Fruit fly (Drosophila melanogaster) whole organism, embryonic: ENCODE results near the gene CG34453.

Experiments
- Adf1 ChIP-seq: fragments of 200-800 bp; sonication (Bioruptor generic); IDR thresholded peaks from 2 replicates; pipeline ENCODE4 v1.3.6; 2022; ENCODE audit warnings: missing biosample characterization, missing genetic modification characterization
- Bdp1 ChIP-seq: fragments of 200-800 bp; sonication (Bioruptor generic); optimal IDR thresholded peaks from 3 replicates; lab custom pipeline; 2016; ENCODE audit warnings: missing biosample characterization, missing genetic modification characterization
- Blimp-1 ChIP-seq: fragments of 200-800 bp; sonication (Bioruptor generic); optimal IDR thresholded peaks from 3 replicates; lab custom pipeline; 2018; ENCODE audit warnings: missing biosample characterization, missing genetic modification characterization, mild to moderate bottlenecking, moderate library complexity, missing genetic modification reagents
- CG10979 ChIP-seq: fragments of 200-800 bp; sonication (Bioruptor generic); optimal IDR thresholded peaks from 2 replicates; lab custom pipeline; 2018; ENCODE audit warnings: missing biosample characterization, mild to moderate bottlenecking, missing genetic modification characterization, moderate library complexity
- CG11560 ChIP-seq: fragments of 200-800 bp; sonication (Bioruptor generic); IDR thresholded peaks from 3 replicates; pipeline ENCODE4 v1.3.6; 2022; ENCODE audit warnings: missing biosample characterization, missing genetic modification characterization
- CG11695 ChIP-seq: fragments of 200-800 bp; sonication (Bioruptor generic); IDR thresholded peaks from 3 replicates; pipeline ENCODE4 v1.3.6; 2022; ENCODE audit warnings: missing biosample characterization, missing genetic modification characterization
- CG12219 ChIP-seq: fragments of 200-800 bp; sonication (Bioruptor generic); optimal IDR thresholded peaks from 3 replicates; lab custom pipeline; 2018; ENCODE audit warnings: missing biosample characterization, mild to moderate bottlenecking, missing genetic modification characterization
- CG12299 ChIP-seq: fragments of 200-800 bp; sonication (Bioruptor generic); optimal IDR thresholded peaks from 2 replicates; lab custom pipeline; 2018; ENCODE audit warnings: missing biosample characterization, mild to moderate bottlenecking, missing genetic modification characterization
- CG13894 ChIP-seq: fragments of 200-800 bp; sonication (Bioruptor generic); optimal IDR thresholded peaks from 3 replicates; lab custom pipeline; 2018; ENCODE audit warnings: missing biosample characterization, mild to moderate bottlenecking, missing genetic modification characterization, moderate library complexity
- CG14965 ChIP-seq: fragments of 200-800 bp; sonication (Bioruptor generic); optimal IDR thresholded peaks from 2 replicates; lab custom pipeline; 2016; ENCODE audit warnings: missing biosample characterization, missing genetic modification characterization, borderline replicate concordance
- CG16815 ChIP-seq: fragments of 200-800 bp; sonication (Bioruptor generic); optimal IDR thresholded peaks from 3 replicates; lab custom pipeline; 2017; ENCODE audit warnings: missing biosample characterization, mild to moderate bottlenecking, missing genetic modification characterization
- CG18262 ChIP-seq: fragments of 200-800 bp; optimal IDR thresholded peaks from 3 replicates; lab custom pipeline; 2019; ENCODE audit warnings: missing biosample characterization, mild to moderate bottlenecking, missing genetic modification characterization, moderate library complexity
- CG1832 ChIP-seq: fragments of 200-800 bp; sonication (Bioruptor generic); optimal IDR thresholded peaks from 2 replicates; lab custom pipeline; 2017; ENCODE audit warnings: missing biosample characterization, mild to moderate bottlenecking, missing genetic modification characterization, inconsistent platforms
- CG31224 ChIP-seq: fragments of 200-800 bp; sonication (Bioruptor generic); IDR thresholded peaks from 2 replicates; pipeline ENCODE4 v1.3.6; 2022; ENCODE audit warnings: missing biosample characterization, missing genetic modification characterization
- CG31365 ChIP-seq: fragments of 200-800 bp; sonication (Bioruptor generic); optimal IDR thresholded peaks from 2 replicates; lab custom pipeline; 2018; ENCODE audit warnings: missing biosample characterization, mild to moderate bottlenecking, missing genetic modification characterization
- CG34224 ChIP-seq: fragments of 200-800 bp; sonication (Bioruptor generic); IDR thresholded peaks from 3 replicates; pipeline ENCODE4 v1.3.6; 2022; ENCODE audit warnings: missing biosample characterization, missing genetic modification characterization; ENCODE audit not compliant: partially characterized antibody
- CG42726 ChIP-seq: fragments of 200-800 bp; sonication (Bioruptor generic); IDR thresholded peaks from 2 replicates; pipeline ENCODE4 v1.3.6; 2022; ENCODE audit warnings: missing biosample characterization, missing genetic modification characterization; ENCODE audit not compliant: partially characterized antibody
- CG4730 ChIP-seq: fragments of 200-800 bp; sonication (Bioruptor generic); IDR thresholded peaks from 2 replicates; pipeline ENCODE4 v1.3.6; 2022; ENCODE audit warnings: missing biosample characterization, missing genetic modification characterization
- CG4820 ChIP-seq: fragments of 200-800 bp; sonication (Bioruptor generic); optimal IDR thresholded peaks from 3 replicates; lab custom pipeline; 2016; ENCODE audit warnings: missing biosample characterization, missing genetic modification characterization
- CG6813 ChIP-seq: fragments of 200-800 bp; sonication (Bioruptor generic); optimal IDR thresholded peaks from 2 replicates; lab custom pipeline; 2017; ENCODE audit warnings: missing biosample characterization, missing genetic modification characterization, mild to moderate bottlenecking, moderate library complexity, missing genetic modification reagents
- CG9727 ChIP-seq: fragments of 200-800 bp; sonication (Bioruptor generic); optimal IDR thresholded peaks from 3 replicates; lab custom pipeline; 2017; ENCODE audit warnings: missing biosample characterization, mild to moderate bottlenecking, missing genetic modification characterization
- Dad ChIP-seq: fragments of 200-800 bp; sonication (Bioruptor generic); optimal IDR thresholded peaks from 3 replicates; lab custom pipeline; 2016; ENCODE audit warnings: missing biosample characterization, missing genetic modification characterization
- Hmr ChIP-seq: fragments of 200-800 bp; sonication (Bioruptor generic); optimal IDR thresholded peaks from 3 replicates; lab custom pipeline; 2017; ENCODE audit warnings: mild to moderate bottlenecking, missing biosample characterization, missing genetic modification reagents, missing genetic modification characterization
- Hr51 ChIP-seq, 2 experiments: fragments of 200-800 bp; sonication (Bioruptor generic); optimal IDR thresholded peaks; 2 replicates in 1 of 2; 3 replicates in 1 of 2; lab custom pipeline; 2016 to 2018; ENCODE audit warnings: missing biosample characterization in 2 of 2, missing genetic modification characterization in 2 of 2, mild to moderate bottlenecking in 1 of 2, moderate library complexity in 1 of 2
- Hr78 ChIP-seq, 2 experiments: fragments of 200-800 bp in 1 of 2; fragments of >200 bp in 1 of 2; sonication (Bioruptor generic) in 1 of 2; optimal IDR thresholded peaks; 2 replicates each; lab custom pipeline; 2017 to 2019; ENCODE audit warnings: missing biosample characterization in 2 of 2, missing genetic modification characterization in 2 of 2, mild to moderate bottlenecking in 1 of 2, moderate library complexity in 1 of 2
- Jarid2 ChIP-seq: fragments of 200-800 bp; sonication (Bioruptor generic); optimal IDR thresholded peaks from 3 replicates; lab custom pipeline; 2017; ENCODE audit warnings: mild to moderate bottlenecking, missing biosample characterization, missing genetic modification reagents, missing genetic modification characterization
- MTF-1 ChIP-seq: fragments of 200-800 bp; sonication (Bioruptor generic); optimal IDR thresholded peaks from 2 replicates; lab custom pipeline; 2018; ENCODE audit warnings: missing biosample characterization, mild to moderate bottlenecking, missing genetic modification characterization, borderline replicate concordance
- Meics ChIP-seq: fragments of 200-800 bp; sonication (Bioruptor generic); optimal IDR thresholded peaks from 2 replicates; lab custom pipeline; 2017; ENCODE audit warnings: missing biosample characterization, mild to moderate bottlenecking, missing genetic modification characterization
- Nf-YA ChIP-seq: fragments of 200-800 bp; sonication (Bioruptor generic); IDR thresholded peaks from 2 replicates; pipeline ENCODE4 v1.3.6; 2022; ENCODE audit warnings: missing biosample characterization, missing genetic modification characterization
- Six4 ChIP-seq: fragments of 200-800 bp; sonication (Bioruptor generic); optimal IDR thresholded peaks from 2 replicates; lab custom pipeline; 2016; ENCODE audit warnings: missing biosample characterization, missing genetic modification characterization
- YL-1 ChIP-seq: fragments of 200-800 bp; sonication (Bioruptor generic); optimal IDR thresholded peaks from 3 replicates; lab custom pipeline; 2017; ENCODE audit warnings: missing biosample characterization, mild to moderate bottlenecking, missing genetic modification characterization
- amos ChIP-seq: fragments of 200-800 bp; sonication (Bioruptor generic); IDR thresholded peaks from 2 replicates; pipeline ENCODE4 v1.3.6; 2022; ENCODE audit warnings: missing biosample characterization, missing genetic modification characterization; ENCODE audit not compliant: partially characterized antibody
- ara ChIP-seq: fragments of 200-800 bp; sonication (Bioruptor generic); IDR thresholded peaks from 2 replicates; pipeline ENCODE4 v1.3.6; 2022; ENCODE audit warnings: missing biosample characterization, missing genetic modification characterization
- corto ChIP-seq: fragments of 200-800 bp; sonication (Bioruptor generic); optimal IDR thresholded peaks from 2 replicates; lab custom pipeline; 2016; ENCODE audit warnings: missing biosample characterization, mild to moderate bottlenecking, missing genetic modification characterization, moderate library complexity
- dati ChIP-seq: fragments of 200-800 bp; sonication (Bioruptor generic); IDR thresholded peaks from 2 replicates; pipeline ENCODE4 v1.3.6; 2022; ENCODE audit warnings: missing biosample characterization, missing genetic modification characterization
- dpn ChIP-seq, 2 experiments: fragments of 200-800 bp; sonication (Bioruptor generic); optimal IDR thresholded peaks; 3 replicates each; lab custom pipeline; 2016; ENCODE audit warnings: missing biosample characterization in 2 of 2, missing genetic modification characterization in 2 of 2
- fd96Cb ChIP-seq: fragments of 200-800 bp; sonication (Bioruptor generic); optimal IDR thresholded peaks from 2 replicates; lab custom pipeline; 2018; ENCODE audit warnings: missing biosample characterization, mild to moderate bottlenecking, missing genetic modification characterization, moderate library complexity
- insv ChIP-seq, 2 experiments: fragments of 200-800 bp; sonication (Bioruptor generic); optimal IDR thresholded peaks; 3 replicates each; lab custom pipeline; 2016 to 2018; ENCODE audit warnings: missing biosample characterization in 2 of 2, missing genetic modification characterization in 2 of 2
- lola ChIP-seq, 3 experiments: fragments of >200 bp in 2 of 3; fragments of 200-800 bp in 1 of 3; sonication (Bioruptor generic) in 1 of 3; optimal IDR thresholded peaks; 2 replicates each; lab custom pipeline; 2017 to 2019; ENCODE audit warnings: missing biosample characterization in 3 of 3, missing genetic modification characterization in 3 of 3, mild to moderate bottlenecking in 1 of 3, moderate library complexity in 1 of 3
- nom ChIP-seq: fragments of 200-800 bp; sonication (Bioruptor generic); optimal IDR thresholded peaks from 2 replicates; lab custom pipeline; 2017; ENCODE audit warnings: missing biosample characterization, missing genetic modification characterization, mild to moderate bottlenecking, moderate library complexity, missing genetic modification reagents
- peb ChIP-seq: fragments of 200-800 bp; sonication (Bioruptor generic); IDR thresholded peaks from 2 replicates; pipeline ENCODE4 v1.3.6; 2022; ENCODE audit warnings: missing biosample characterization, missing genetic modification characterization
- pum ChIP-seq: fragments of 200-800 bp; sonication (Bioruptor generic); optimal IDR thresholded peaks from 2 replicates; lab custom pipeline; 2016; ENCODE audit warnings: missing biosample characterization, missing genetic modification characterization
- ro ChIP-seq: fragments of 200-800 bp; sonication (Bioruptor generic); IDR thresholded peaks from 2 replicates; pipeline ENCODE4 v1.3.6; 2022; ENCODE audit warnings: missing biosample characterization, missing genetic modification characterization
- toy ChIP-seq: fragments of 200-800 bp; sonication (Bioruptor generic); IDR thresholded peaks from 2 replicates; pipeline ENCODE4 v1.3.6; 2022; ENCODE audit warnings: missing biosample characterization, missing genetic modification characterization
- vnd ChIP-seq: fragments of 200-800 bp; sonication (Bioruptor generic); IDR thresholded peaks from 3 replicates; pipeline ENCODE4 v1.3.6; 2022; ENCODE audit warnings: missing biosample characterization, missing genetic modification characterization; ENCODE audit not compliant: partially characterized antibody
- wek ChIP-seq: fragments of 200-800 bp; sonication (Bioruptor generic); optimal IDR thresholded peaks from 3 replicates; lab custom pipeline; 2018; ENCODE audit warnings: missing biosample characterization, mild to moderate bottlenecking, missing genetic modification characterization, moderate library complexity

The CG34453 gene

DNA sequence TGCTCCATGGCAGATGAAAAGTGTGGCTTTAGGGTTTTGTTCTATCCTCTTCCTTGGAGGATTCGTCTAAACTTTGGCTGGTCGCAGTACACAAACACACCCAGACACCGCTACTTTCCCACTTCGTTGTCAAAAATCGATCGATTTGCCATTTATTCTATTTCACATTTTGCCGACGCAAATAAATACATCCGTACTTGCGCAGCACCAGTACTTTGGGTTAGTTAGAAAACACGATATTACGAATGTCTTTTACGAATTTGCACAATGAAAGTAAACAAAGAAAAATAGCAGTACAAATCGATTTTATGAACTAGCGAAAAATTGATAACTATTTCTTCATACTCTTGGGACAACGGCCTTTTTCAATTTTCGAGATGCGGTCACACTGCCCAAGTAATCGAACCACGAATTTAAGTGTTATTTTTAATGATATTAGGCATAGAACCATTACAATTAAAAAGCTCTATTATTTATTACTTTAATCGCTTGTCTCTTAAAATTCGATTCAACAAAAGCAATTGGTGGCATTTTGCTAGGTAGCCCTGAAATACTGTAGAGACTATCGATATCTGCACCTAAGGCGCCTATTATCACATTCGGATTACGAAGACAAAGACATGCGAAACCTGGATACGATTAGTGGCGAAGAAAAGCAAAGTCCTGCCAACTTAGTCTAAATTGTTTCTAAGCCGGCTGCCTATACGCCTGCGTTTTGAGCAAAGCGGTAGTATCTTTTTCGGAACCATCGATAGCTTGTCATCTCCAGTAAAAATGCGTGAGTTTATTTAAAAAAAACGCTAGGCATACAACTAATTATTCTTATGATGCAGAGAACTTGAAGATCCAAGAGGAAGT is 24.7 kb upstream of the CG34453 start, which contains the start of the genes DIP2 and wac (continued):
- peak; percentile 21 for TF ChIP-seq CG12219 (GFP tag; lab: Kevin White, UChicago)
- TF ChIP-seq Meics: no peak
- TF ChIP-seq CG11560: peak; percentile 61; the same call in 2 of the 3 replicates
- TF ChIP-seq CG31224 (GFP tag; lab: Robert Waterston, UW): peak; percentile 55
- TF ChIP-seq Hr78 (GFP tag; optimal IDR thresholded peaks at IDR 0.05; lab: Kevin White, UChicago): no peak
- TF ChIP-seq CG4730 (GFP tag; lab: Robert Waterston, UW): peak; percentile 62
- TF ChIP-seq CG9727 (GFP tag; lab: Kevin White, UChicago): peak; percentile 56
- peak; percentile 39 for TF ChIP-seq MTF-1 (GFP tag; lab: Kevin White, UChicago)
- peak; percentile 84 for TF ChIP-seq YL-1 (GFP tag; lab: Kevin White, UChicago)
- TF ChIP-seq amos: peak; percentile 90
- TF ChIP-seq wek (GFP tag; lab: Kevin White, UChicago): no peak
- peak; percentile 64 for TF ChIP-seq CG18262 (tag; lab: Kevin White, UChicago)
- TF ChIP-seq ara: peak; percentile 56; the same call in 1 of the 2 replicates
- peak; percentile 29 for TF ChIP-seq CG16815 (GFP tag; lab: Kevin White, UChicago)
- peak; percentile 69 for TF ChIP-seq Bdp1
- peak in 1 of 3 experiments; percentile 54 for TF ChIP-seq lola (GFP tag; optimal IDR thresholded peaks at IDR 0.05; lab: Kevin White, UChicago)
- TF ChIP-seq CG11695 (GFP tag; lab: Robert Waterston, UW): no peak
- no peak for TF ChIP-seq Blimp-1 (GFP tag; lab: Kevin White, UChicago)
- peak; percentile 91 for TF ChIP-seq CG42726 (GFP tag; lab: Robert Waterston, UW)
- peak; percentile 42 for TF ChIP-seq CG10979 (tag; lab: Kevin White, UChicago)
- no peak for TF ChIP-seq peb (GFP tag; lab: Robert Waterston, UW)
- TF ChIP-seq ro: no peak
- peak; percentile 3 for TF ChIP-seq CG12299 (tag; lab: Kevin White, UChicago)
- peak; percentile 84 for TF ChIP-seq vnd (GFP tag; lab: Robert Waterston, UW)
- peak; percentile 79 for TF ChIP-seq Dad (GFP tag; lab: Kevin White, UChicago)
- TF ChIP-seq Six4 (GFP tag; lab: Kevin White, UChicago): peak; percentile 73
- TF ChIP-seq insv (GFP tag; optimal IDR thresholded peaks at IDR 0.05; lab: Kevin White, UChicago): peak in 1 of 2 experiments; percentile 49
- no peak for TF ChIP-seq dati
- no peak for TF ChIP-seq CG1832 (GFP tag; lab: Kevin White, UChicago)
- peak; percentile 86 for TF ChIP-seq CG34224 (GFP tag; lab: Robert Waterston, UW)
- TF ChIP-seq CG14965 (GFP tag; lab: Kevin White, UChicago): no peak
- TF ChIP-seq Nf-YA (GFP tag; lab: Robert Waterston, UW): no peak
- no peak for TF ChIP-seq nom (GFP tag; lab: Kevin White, UChicago)
- TF ChIP-seq CG6813 (GFP tag; lab: Kevin White, UChicago): no peak
- peak; percentile 30 for TF ChIP-seq corto (GFP tag; lab: Kevin White, UChicago)
- peak in 1 of 2 experiments; percentile 82 for TF ChIP-seq Hr51 (GFP tag; optimal IDR thresholded peaks at IDR 0.05; lab: Kevin White, UChicago)
- peak; percentile 66 for TF ChIP-seq CG4820 (GFP tag; lab: Kevin White, UChicago)
- TF ChIP-seq Hmr (GFP tag; lab: Kevin White, UChicago): no peak
- peak; percentile 45 for TF ChIP-seq CG13894 (tag; lab: Kevin White, UChicago)
- peak; percentile 86 for TF ChIP-seq pum (GFP tag; lab: Kevin White, UChicago)
- peak; percentile 53 for TF ChIP-seq CG31365
- TF ChIP-seq Adf1 (GFP tag; lab: Robert Waterston, UW): peak; percentile 36
- TF ChIP-seq Jarid2 (GFP tag; lab: Kevin White, UChicago): no peak
- peak; percentile 42 for TF ChIP-seq fd96Cb
- TF ChIP-seq toy (GFP tag; lab: Robert Waterston, UW): no peak
- TF ChIP-seq dpn (GFP tag; optimal IDR thresholded peaks at IDR 0.05; lab: Kevin White, UChicago): peak; percentile 72 to 90
